Worm (Caenorhabditis elegans) whole organism, L4/young adult: ENCODE data around the gene srt-8.

Experiments
- W03F9.2 ChIP-seq: fragments of 150-350 bp; optimal IDR thresholded peaks from 2 replicates; lab custom pipeline; 2014; ENCODE audit warnings: missing biosample characterization, missing genetic modification characterization
- him-1 ChIP-seq: sonication (generic microtip); optimal IDR thresholded peaks from 2 replicates; lab custom pipeline; 2016; ENCODE audit warnings: missing genotype, missing genetic modification reagents, missing genetic modification characterization, missing compliant biosample characterization

ce11 chrV:3080792-3081191 is 5.6 kb upstream of the srt-8 start, which contains the start of gene srt-5:
- TF ChIP-seq W03F9.2 (tag; lab: Kevin White, UChicago) (no peak), him-1 (tag; lab: Kevin White, UChicago) (no peak)
